Worm (Caenorhabditis elegans) whole organism, midembryonic: ENCODE data around the gene psr-1.

ENCODE experiments used
- T22C8.4 ChIP-seq: fragments of 200-800 bp; sonication (Bioruptor generic); IDR thresholded peaks from 2 replicates; pipeline ENCODE4 v1.3.6; 2022; ENCODE audit warnings: missing genetic modification characterization, missing compliant biosample characterization
- cog-1 ChIP-seq: sonication (generic microtip); optimal IDR thresholded peaks from 2 replicates; lab custom pipeline; 2016; ENCODE audit warnings: missing genetic modification characterization, missing compliant biosample characterization
- flt-1 ChIP-seq: fragments of 200-800 bp; sonication (Bioruptor generic); IDR thresholded peaks from 2 replicates; pipeline ENCODE4 v1.3.6; 2022; ENCODE audit warnings: missing genetic modification characterization, missing compliant biosample characterization
- klf-2 ChIP-seq: fragments of 200-800 bp; sonication (Bioruptor generic); conservative IDR thresholded peaks from 2 replicates; pipeline ENCODE4 v1.3.6; 2022; ENCODE audit warnings: missing genetic modification reagents, missing genetic modification characterization, missing compliant biosample characterization
- med-1 ChIP-seq: sonication (generic microtip); optimal IDR thresholded peaks from 2 replicates; lab custom pipeline; 2017; ENCODE audit warnings: missing genetic modification characterization, mild to moderate bottlenecking, missing compliant biosample characterization, antibody characterized with exemption, missing genetic modification reagents; ENCODE audit not compliant: insufficient read depth
- ref-1 ChIP-seq: fragments of 200-800 bp; sonication (Bioruptor generic); conservative IDR thresholded peaks from 2 replicates; pipeline ENCODE4 v1.3.6; 2022; ENCODE audit warnings: missing genetic modification reagents, missing genetic modification characterization, missing compliant biosample characterization
- tab-1 ChIP-seq: fragments of 200-800 bp; sonication (Bioruptor generic); IDR thresholded peaks from 2 replicates; pipeline ENCODE4 v1.3.6; 2022; ENCODE audit warnings: missing genetic modification characterization, missing compliant biosample characterization
- ztf-23 ChIP-seq: fragments of 200-800 bp; sonication (Bioruptor generic); IDR thresholded peaks from 2 replicates; pipeline ENCODE4 v1.3.6; 2022; ENCODE audit warnings: missing genetic modification reagents, missing genetic modification characterization, missing compliant biosample characterization
- ztf-29 ChIP-seq: fragments of 200-800 bp; sonication (Bioruptor generic); IDR thresholded peaks from 2 replicates; pipeline ENCODE4 v1.3.6; 2022; ENCODE audit warnings: missing genetic modification reagents, missing genetic modification characterization, missing compliant biosample characterization

- TF ChIP-seq flt-1 (GFP tag; lab: Robert Waterston, UW) (no peak), ztf-23 (GFP tag; lab: Robert Waterston, UW) (no peak), tab-1 (GFP tag; lab: Robert Waterston, UW) (no peak), cog-1 (no peak), klf-2 (no peak), T22C8.4 (GFP tag; lab: Robert Waterston, UW) (no peak), ref-1 (GFP tag; lab: Robert Waterston, UW) (no peak), med-1 (GFP tag; lab: Kevin White, UChicago) (no peak), ztf-29 (GFP tag; lab: Robert Waterston, UW) (no peak)
Measured at ce11 chrIV:4657874-4658273, 4.8 kb downstream of the psr-1 start, which contains the start of gene col-111.
